Worm (Caenorhabditis elegans) whole organism, L4 larva: ENCODE results near the gene C49A9.2.
A peak's percentile ranks its signal among the peaks of the same experiment; 100 is the strongest.

Source experiments
- D1046.2 ChIP-seq: fragments of 200-800 bp; sonication (Bioruptor generic); IDR thresholded peaks from 2 replicates; pipeline ENCODE4 v1.3.6; 2022; ENCODE audit warnings: missing genetic modification characterization, missing compliant biosample characterization
- F10B5.3 ChIP-seq: sonication (generic microtip); optimal IDR thresholded peaks from 2 replicates; lab custom pipeline; 2016; ENCODE audit warnings: mild to moderate bottlenecking, missing genetic modification characterization, missing compliant biosample characterization
- F37D6.2 ChIP-seq: sonication (generic microtip); optimal IDR thresholded peaks from 2 replicates; lab custom pipeline; 2016; ENCODE audit warnings: mild to moderate bottlenecking, missing genetic modification characterization, missing compliant biosample characterization
- F44E2.7 ChIP-seq: fragments of 200-800 bp; sonication (Bioruptor generic); IDR thresholded peaks from 2 replicates; pipeline ENCODE4 v2.1.2; 2022; ENCODE audit warnings: missing genetic modification characterization, missing compliant biosample characterization
- F49E8.2 ChIP-seq: sonication (generic microtip); optimal IDR thresholded peaks from 2 replicates; lab custom pipeline; 2016; ENCODE audit warnings: missing compliant biosample characterization, mild to moderate bottlenecking, missing genetic modification characterization, borderline replicate concordance
- Y5F2A.4 ChIP-seq: fragments of 200-800 bp; sonication (Bioruptor generic); optimal IDR thresholded peaks from 2 replicates; lab custom pipeline; 2018; ENCODE audit warnings: mild to moderate bottlenecking, missing genetic modification characterization, missing compliant biosample characterization
- aha-1 ChIP-seq: fragments of 150-350 bp; peaks from one replicate; lab custom pipeline; 2014; ENCODE audit warnings: missing biosample characterization, missing genetic modification characterization
- ama-1 ChIP-seq: fragments of 150-350 bp; optimal IDR thresholded peaks from 2 replicates; lab custom pipeline; 2014; ENCODE audit warnings: inconsistent platforms, mixed read lengths
- attf-4 ChIP-seq: sonication (generic microtip); optimal IDR thresholded peaks from 3 replicates; lab custom pipeline; 2017; ENCODE audit warnings: missing biosample characterization, missing genetic modification characterization
- ceh-20 ChIP-seq: fragments of 200-800 bp; sonication (Bioruptor generic); IDR thresholded peaks from 2 replicates; pipeline ENCODE4 v1.3.6; 2022; ENCODE audit warnings: missing genetic modification reagents, missing genetic modification characterization, missing compliant biosample characterization
- ceh-32 ChIP-seq: sonication (generic microtip); optimal IDR thresholded peaks from 2 replicates; lab custom pipeline; 2016; ENCODE audit warnings: mild to moderate bottlenecking, missing genetic modification characterization, missing compliant biosample characterization; ENCODE audit not compliant: poor library complexity
- ces-1 ChIP-seq: fragments of 150-350 bp; sonication (generic microtip); optimal IDR thresholded peaks from 4 replicates; lab custom pipeline; 2014; ENCODE audit warnings: missing biosample characterization, missing genetic modification reagents, missing genetic modification characterization
- cey-2 ChIP-seq: sonication (generic microtip); optimal IDR thresholded peaks from 3 replicates; lab custom pipeline; 2017; ENCODE audit warnings: missing genetic modification characterization, mild to moderate bottlenecking, missing compliant biosample characterization, antibody characterized with exemption, borderline replicate concordance; ENCODE audit not compliant: insufficient read depth
- daf-12 ChIP-seq: fragments of 150-350 bp; optimal IDR thresholded peaks from 2 replicates; lab custom pipeline; 2014; ENCODE audit warnings: missing biosample characterization, missing genetic modification reagents, missing genetic modification characterization
- dmd-6 ChIP-seq: fragments of 200-800 bp; sonication (Bioruptor generic); IDR thresholded peaks from 2 replicates; pipeline ENCODE4 v1.3.6; 2022; ENCODE audit warnings: missing genetic modification reagents, missing genetic modification characterization, missing compliant biosample characterization
- dmd-8 ChIP-seq: fragments of 200-800 bp; sonication (Bioruptor generic); IDR thresholded peaks from 2 replicates; pipeline ENCODE4 v1.3.6; 2022; ENCODE audit warnings: missing genetic modification characterization, missing compliant biosample characterization
- hlh-30 ChIP-seq: sonication (generic microtip); optimal IDR thresholded peaks from 2 replicates; lab custom pipeline; 2017; ENCODE audit warnings: antibody characterized with exemption, mild to moderate bottlenecking, missing genetic modification characterization, missing compliant biosample characterization; ENCODE audit not compliant: insufficient read depth
- lin-1 ChIP-seq: fragments of 200-800 bp; sonication (Bioruptor generic); IDR thresholded peaks from 2 replicates; pipeline ENCODE4 v1.3.6; 2022; ENCODE audit warnings: missing genetic modification reagents, missing genetic modification characterization, missing compliant biosample characterization
- lin-38 ChIP-seq: fragments of 200-800 bp; sonication (Bioruptor generic); IDR thresholded peaks from 2 replicates; pipeline ENCODE4 v1.3.6; 2022; ENCODE audit warnings: missing genetic modification reagents, missing genetic modification characterization, missing compliant biosample characterization
- madf-5 ChIP-seq, 2 experiments: fragments of 200-800 bp; sonication (Bioruptor generic); IDR thresholded peaks; 2 replicates each; pipeline ENCODE4 v1.3.6; 2022; ENCODE audit warnings: missing compliant biosample characterization in 2 of 2, missing genetic modification characterization in 2 of 2
- nhr-10 ChIP-seq: fragments of 150-350 bp; optimal IDR thresholded peaks from 2 replicates; lab custom pipeline; 2014; ENCODE audit warnings: missing biosample characterization, missing genetic modification characterization
- nhr-102 ChIP-seq: sonication (generic microtip); optimal IDR thresholded peaks from 2 replicates; lab custom pipeline; 2016; ENCODE audit warnings: mild to moderate bottlenecking, missing genetic modification characterization, moderate library complexity, missing compliant biosample characterization
- nhr-11 ChIP-seq: fragments of 150-350 bp; optimal IDR thresholded peaks from 2 replicates; lab custom pipeline; 2014; ENCODE audit warnings: missing biosample characterization, missing genetic modification characterization
- nhr-237 ChIP-seq: sonication (generic microtip); optimal IDR thresholded peaks from 2 replicates; lab custom pipeline; 2017; ENCODE audit warnings: missing biosample characterization, missing genetic modification characterization
- pha-4 ChIP-seq, 2 experiments: fragments of 150-350 bp in 1 of 2; fragments of 200-800 bp in 1 of 2; sonication (Bioruptor generic) in 1 of 2; IDR thresholded peaks in 1 of 2; optimal IDR thresholded peaks in 1 of 2; 2 replicates each; pipeline versions ENCODE4 v1.3.6 to Lab custom; 2014 to 2022; ENCODE audit warnings: missing genetic modification characterization in 2 of 2, missing genetic modification reagents in 2 of 2, missing biosample characterization in 1 of 2, missing compliant biosample characterization in 1 of 2
- pqm-1 ChIP-seq: sonication (generic microtip); optimal IDR thresholded peaks from 2 replicates; lab custom pipeline; 2017; ENCODE audit warnings: missing biosample characterization, missing genetic modification characterization
- skn-1 ChIP-seq: fragments of 150-350 bp; optimal IDR thresholded peaks from 2 replicates; lab custom pipeline; 2014; ENCODE audit warnings: missing biosample characterization, missing genetic modification characterization
- unc-62 ChIP-seq, 3 experiments: fragments of 150-350 bp in 1 of 3; sonication (generic microtip); optimal IDR thresholded peaks in 2 of 3; peaks in 1 of 3; 1 replicate in 1 of 3; 2 replicates in 2 of 3; lab custom pipeline; 2014 to 2017; ENCODE audit warnings: missing biosample characterization in 3 of 3, missing genetic modification characterization in 3 of 3, missing genetic modification reagents in 3 of 3, missing genotype in 1 of 3
- zfp-3 ChIP-seq: fragments of 200-800 bp; sonication (Bioruptor generic); conservative IDR thresholded peaks from 2 replicates; pipeline ENCODE4 v1.3.6; 2022; ENCODE audit warnings: missing genetic modification reagents, missing genetic modification characterization, missing compliant biosample characterization

Gene C49A9.2

DNA sequence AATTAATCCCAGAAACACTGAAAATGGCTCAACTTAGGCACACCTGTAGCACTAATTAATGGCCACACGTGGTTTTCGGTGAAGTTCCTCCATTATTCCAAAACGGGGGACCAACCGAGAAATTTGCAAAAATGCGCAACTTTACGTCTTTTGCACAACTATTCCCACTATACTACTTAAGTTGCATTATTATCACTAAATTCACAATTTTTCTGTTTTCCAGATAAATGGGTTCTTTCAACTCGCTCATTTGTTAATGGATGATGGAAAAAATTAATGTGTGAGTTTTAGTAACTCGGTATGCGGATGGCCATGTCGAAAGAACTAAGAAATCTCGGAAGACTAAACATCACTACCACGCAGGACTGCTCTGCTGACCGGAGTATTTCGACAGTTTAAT is 29.4 kb downstream of the C49A9.2 start, which contains the start of gene T13A10.64:
TSS of gene T13A10.64 (plus strand) at position 301 of the 400 bp plus-strand sequence.
- TF ChIP-seq dmd-8 (GFP tag; lab: Robert Waterston, UW), result no peak

DNA sequence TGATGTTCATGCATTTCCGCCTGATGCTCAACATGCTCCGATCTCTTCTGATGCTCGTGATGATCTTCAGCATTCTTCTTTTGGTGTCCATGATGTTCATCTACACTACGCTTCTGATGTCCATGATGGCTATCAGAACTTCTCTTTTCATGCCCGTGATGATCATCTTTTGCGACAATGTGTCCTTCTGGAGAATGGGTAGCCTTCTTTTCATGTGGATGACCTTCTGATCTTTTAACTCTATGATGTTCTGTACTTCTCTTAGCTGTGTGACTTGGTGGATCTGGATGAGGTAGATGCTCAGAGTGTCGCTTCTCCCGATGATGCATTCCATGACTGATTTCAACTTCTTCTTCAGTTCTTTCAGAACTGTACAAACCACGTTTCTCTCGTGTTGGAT is 33.7 kb downstream of the C49A9.2 start:
- TF ChIP-seq unc-62 (GFP tag; optimal IDR thresholded peaks at IDR 0.05 in 1 of 2; lab: Kevin White, UChicago) (peak in 1 of 2 experiments; percentile 90), unc-62 (tag; optimal IDR thresholded peaks at IDR 0.05; lab: Kevin White, UChicago) (no peak), pha-4 (GFP tag; IDR thresholded peaks at IDR 0.05; lab: Robert Waterston, UW) (no peak), pha-4 (tag; optimal IDR thresholded peaks at IDR 0.05; lab: Kevin White, UChicago) (no peak)

DNA sequence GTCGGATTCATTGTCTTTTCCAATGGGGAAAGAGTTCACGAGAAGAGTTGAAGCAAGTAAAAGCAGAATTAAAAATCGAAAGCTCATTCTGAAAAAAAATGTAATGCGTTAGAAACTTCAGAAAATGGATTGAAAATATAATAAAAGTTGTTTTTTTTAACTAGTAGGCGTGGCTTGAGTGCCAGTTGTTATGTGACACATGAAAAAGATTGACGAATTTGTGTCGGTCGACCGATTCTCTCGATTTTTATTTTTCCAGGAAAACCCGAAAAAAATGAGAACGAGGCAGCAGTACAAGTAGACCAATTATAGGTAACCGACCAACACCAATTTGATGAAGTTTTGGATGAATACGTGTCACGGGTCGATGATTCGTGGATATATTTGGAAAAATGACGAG is 34.5 kb downstream of the C49A9.2 start, which contains the start of gene nlp-16:
TSS of gene nlp-16 (minus strand) at position 101 of the 400 bp plus-strand sequence.
- no peak for TF ChIP-seq F44E2.7 (GFP tag; lab: Robert Waterston, UW)
- no peak for TF ChIP-seq nhr-10 (tag; lab: Kevin White, UChicago)
- TF ChIP-seq ama-1 (lab: Kevin White, UChicago), result no peak
- TF ChIP-seq ceh-32, result no peak
- no peak for TF ChIP-seq ceh-20 (GFP tag; lab: Robert Waterston, UW)
- no peak for TF ChIP-seq hlh-30 (tag; lab: Kevin White, UChicago)
- no peak for TF ChIP-seq attf-4
- no peak for TF ChIP-seq zfp-3 (GFP tag; lab: Robert Waterston, UW)
- no peak for TF ChIP-seq nhr-237 (tag; lab: Kevin White, UChicago)
- no peak for TF ChIP-seq Y5F2A.4 (GFP tag; lab: Kevin White, UChicago)
- TF ChIP-seq dmd-6 (GFP tag; lab: Robert Waterston, UW), result no peak
- TF ChIP-seq cey-2 (tag; lab: Kevin White, UChicago), result no peak
- no peak for TF ChIP-seq nhr-11 (tag; lab: Kevin White, UChicago)
- TF ChIP-seq lin-38 (GFP tag; lab: Robert Waterston, UW), result no peak
- no peak for TF ChIP-seq D1046.2 (GFP tag; lab: Robert Waterston, UW)
- no peak for TF ChIP-seq nhr-102

DNA sequence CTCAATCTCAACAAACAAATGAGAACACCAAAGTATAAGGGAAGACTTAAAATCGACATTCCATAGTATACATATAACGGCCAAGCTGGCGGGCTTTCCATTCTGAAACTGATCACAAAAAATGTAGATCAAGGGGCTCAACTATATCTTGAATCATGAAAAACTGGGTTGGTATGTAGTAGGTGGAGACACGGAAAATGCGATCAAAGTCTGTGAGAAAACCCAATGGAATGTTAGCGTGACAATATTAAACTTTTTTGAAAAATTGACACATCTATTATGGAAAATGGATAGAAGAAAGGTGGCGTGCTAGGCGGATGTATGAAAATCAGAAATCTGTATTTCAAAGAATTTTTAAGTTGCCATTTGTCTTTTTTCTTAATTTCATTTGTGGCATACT is 38.0 kb downstream of the C49A9.2 start, which contains the start of gene srv-28:
TSS of gene srv-28 (minus strand) at position 101 of the 400 bp plus-strand sequence.
- TF ChIP-seq unc-62 (GFP tag; optimal IDR thresholded peaks at IDR 0.05 in 1 of 2; lab: Kevin White, UChicago) (peak in 1 of 2 experiments; percentile 33), unc-62 (tag; optimal IDR thresholded peaks at IDR 0.05; lab: Kevin White, UChicago) (no peak), daf-12 (tag; lab: Kevin White, UChicago) (no peak), aha-1 (tag; lab: Kevin White, UChicago) (peak; percentile 7)

DNA sequence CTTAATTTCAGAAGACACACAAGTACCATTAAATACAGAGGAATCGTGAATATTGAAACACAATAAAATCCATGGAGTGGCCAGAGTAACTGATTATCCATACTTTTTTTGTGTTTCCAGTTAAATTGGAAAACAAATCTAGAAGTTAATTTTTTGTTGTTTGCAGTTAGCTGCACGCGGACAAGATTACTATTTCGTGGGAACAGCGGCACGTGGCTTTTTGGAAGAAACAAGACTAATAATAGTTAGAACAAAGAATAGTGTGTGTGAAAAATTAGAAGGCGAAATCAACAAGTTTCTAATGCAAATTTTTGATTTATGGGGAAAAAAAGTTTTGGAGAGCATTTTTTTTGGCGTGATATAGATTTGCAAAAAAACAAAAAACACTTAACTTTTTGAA is 41.3 kb downstream of the C49A9.2 start, which contains the start of gene srv-29:
TSS of gene srv-29 (minus strand) at position 101 of the 400 bp plus-strand sequence.
- TF ChIP-seq F49E8.2 (no peak), pqm-1 (tag; lab: Kevin White, UChicago) (no peak), madf-5 (GFP tag; IDR thresholded peaks at IDR 0.05; lab: Robert Waterston, UW) (no peak), skn-1 (tag; lab: Kevin White, UChicago) (no peak), lin-38 (GFP tag; lab: Robert Waterston, UW) (no peak)

DNA sequence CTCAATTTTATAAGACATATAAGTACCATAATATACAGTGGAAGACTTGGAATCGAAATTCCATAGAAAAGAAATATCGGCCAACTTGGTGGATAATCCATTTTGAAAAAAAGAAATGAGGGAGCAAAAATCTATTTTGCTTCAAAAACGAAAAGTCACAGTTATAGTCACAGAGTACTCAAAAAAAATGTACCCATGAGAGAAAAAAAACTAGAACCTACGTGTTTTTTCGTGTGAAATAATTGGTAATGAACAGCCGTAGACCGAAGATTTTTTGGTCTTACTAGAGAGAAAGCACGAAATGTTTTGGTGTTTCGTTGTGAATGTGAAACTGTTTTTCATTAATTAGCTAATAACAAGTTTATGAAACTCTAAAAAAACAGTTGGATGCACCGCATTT is 44.1 kb downstream of the C49A9.2 start, which contains the start of gene srv-30:
TSS of gene srv-30 (minus strand) at position 101 of the 400 bp plus-strand sequence.
- TF ChIP-seq unc-62 (GFP tag; optimal IDR thresholded peaks at IDR 0.05 in 1 of 2; lab: Kevin White, UChicago) (peak in 1 of 2 experiments; percentile 42), unc-62 (tag; optimal IDR thresholded peaks at IDR 0.05; lab: Kevin White, UChicago) (no peak), F10B5.3 (tag; lab: Kevin White, UChicago) (no peak)

DNA sequence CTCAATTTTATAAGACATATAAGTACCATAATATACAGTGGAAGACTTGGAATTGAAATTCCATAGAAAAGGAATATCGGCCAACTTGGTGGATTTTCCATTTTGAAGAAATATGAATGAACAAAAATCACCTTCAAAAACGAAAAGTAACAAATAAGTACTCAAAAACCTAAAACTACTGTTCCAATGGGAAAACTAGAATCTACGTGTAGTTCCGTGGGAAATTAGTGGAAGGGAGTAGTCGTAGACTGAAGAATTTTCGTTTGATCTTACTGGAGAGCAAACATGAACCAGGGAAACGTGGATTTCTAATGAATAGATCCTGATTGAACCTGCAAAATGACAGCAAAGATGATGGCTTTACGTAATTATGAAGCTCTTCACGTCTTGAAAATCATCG is 46.7 kb downstream of the C49A9.2 start, which contains the start of gene srv-31:
TSS of gene srv-31 (minus strand) at position 101 of the 400 bp plus-strand sequence.
- TF ChIP-seq F44E2.7 (GFP tag; lab: Robert Waterston, UW) (no peak), attf-4 (no peak), lin-1 (no peak), ces-1 (no peak), F37D6.2 (tag; lab: Kevin White, UChicago) (no peak)
